Worm (Caenorhabditis elegans) whole organism, early embryonic: ENCODE results near the gene Y71G10AR.4.

ENCODE experiments used
- aly-1 ChIP-seq: sonication (generic microtip); optimal IDR thresholded peaks from 2 replicates; lab custom pipeline; 2016; ENCODE audit warnings: missing genetic modification characterization, missing compliant biosample characterization
- ama-1 ChIP-seq: fragments of 150-350 bp; optimal IDR thresholded peaks from 2 replicates; lab custom pipeline; 2014
- ceh-13 ChIP-seq: fragments of 200-800 bp; sonication (Bioruptor generic); optimal IDR thresholded peaks from 2 replicates; lab custom pipeline; 2018; ENCODE audit warnings: mild to moderate bottlenecking, missing genetic modification characterization, missing compliant biosample characterization
- flt-1 ChIP-seq: fragments of 200-800 bp; sonication (Bioruptor generic); IDR thresholded peaks from 2 replicates; pipeline ENCODE4 v1.3.6; 2022; ENCODE audit warnings: missing genetic modification characterization, missing compliant biosample characterization
- tbx-37 ChIP-seq: fragments of 200-800 bp; sonication (Bioruptor generic); conservative IDR thresholded peaks from 2 replicates; pipeline ENCODE4 v1.3.6; 2022; ENCODE audit warnings: missing genetic modification reagents, missing genetic modification characterization, missing compliant biosample characterization

- TF ChIP-seq aly-1 (tag; lab: Kevin White, UChicago) (no peak), ama-1 (no peak), flt-1 (GFP tag; lab: Robert Waterston, UW) (no peak), ceh-13 (GFP tag; lab: Kevin White, UChicago) (no peak), tbx-37 (GFP tag; lab: Robert Waterston, UW) (no peak)
These were observed 23.6 kb upstream of the Y71G10AR.4 start, which contains the start of gene C54E4.1 for ce11 chrIV:2175291-2175690.
